Fruit fly (Drosophila melanogaster) whole organism, wandering third instar larva: ENCODE measurements around the gene CG13117.
A peak's percentile ranks its signal among the peaks of the same experiment; 100 is the strongest.

Experiments used
- HLH106 ChIP-seq: fragments of 200-800 bp; optimal IDR thresholded peaks from 3 replicates; lab custom pipeline; 2019; ENCODE audit warnings: missing biosample characterization, mild to moderate bottlenecking, missing genetic modification characterization, moderate library complexity
- Sp1 ChIP-seq: fragments of 200-800 bp; sonication (Bioruptor generic); optimal IDR thresholded peaks from 3 replicates; lab custom pipeline; 2019; ENCODE audit warnings: missing biosample characterization, mild to moderate bottlenecking, missing genetic modification characterization, moderate library complexity
- fru ChIP-seq: fragments of 200-800 bp; sonication (Bioruptor generic); optimal IDR thresholded peaks from 3 replicates; lab custom pipeline; 2016; ENCODE audit warnings: missing biosample characterization, mild to moderate bottlenecking, missing genetic modification characterization
- h ChIP-seq: fragments of 200-800 bp; sonication (Bioruptor generic); optimal IDR thresholded peaks from 3 replicates; lab custom pipeline; 2016; ENCODE audit warnings: missing biosample characterization, mild to moderate bottlenecking, missing genetic modification characterization
- psq ChIP-seq: fragments of 200-800 bp; sonication (Bioruptor generic); optimal IDR thresholded peaks from 3 replicates; lab custom pipeline; 2017; ENCODE audit warnings: missing biosample characterization, mild to moderate bottlenecking, missing genetic modification characterization, moderate library complexity
- usp ChIP-seq: fragments of >200 bp; optimal IDR thresholded peaks from 2 replicates; lab custom pipeline; 2017; ENCODE audit warnings: missing biosample characterization, missing genetic modification characterization

dm6 chr2L:9758856-9759255 is 22.4 kb downstream of the CG13117 start:
- TF ChIP-seq fru (GFP tag; lab: Kevin White, UChicago) = peak; percentile 53
- TF ChIP-seq psq (GFP tag; lab: Kevin White, UChicago) = peak; percentile 29
- TF ChIP-seq usp = no peak
- peak; percentile 35 for TF ChIP-seq Sp1 (GFP tag; lab: Kevin White, UChicago)
- peak; percentile 52 for TF ChIP-seq HLH106 (tag; lab: Kevin White, UChicago)
- peak; percentile 38 for TF ChIP-seq h (GFP tag; lab: Kevin White, UChicago)
